Worm (Caenorhabditis elegans): ENCODE data around the gene wdr-62.
A peak's percentile ranks its signal among the peaks of the same experiment; 100 is the strongest.

The wdr-62 gene

ce11 chrV:9443748-9444147, at the start of gene wdr-62:
Gene wdr-62 (plus strand): TSS chrV:9444048.
- TF ChIP-seq zip-4 (GFP tag; optimal IDR thresholded peaks at IDR 0.05) (no peak), xbp-1 (tag; optimal IDR thresholded peaks at IDR 0.05) (no peak), sptf-1 (tag; optimal IDR thresholded peaks at IDR 0.05) (no peak), isw-1 (GFP tag; IDR thresholded peaks at IDR 0.05) (no peak), swsn-7 (tag; optimal IDR thresholded peaks at IDR 0.05) (no peak), skn-1 (tag; optimal IDR thresholded peaks at IDR 0.05) (no peak), nhr-90 (tag; optimal IDR thresholded peaks at IDR 0.05; ENCODE audit: poor library complexity) (no peak), ces-1 (GFP tag; optimal IDR thresholded peaks at IDR 0.05) (no peak), ets-5 (GFP tag; IDR thresholded peaks at IDR 0.05) (no peak), ceh-90 (tag; optimal IDR thresholded peaks at IDR 0.05) (no peak), nhr-85 (tag) (peak; percentile 40), hpl-2 (GFP tag; optimal IDR thresholded peaks at IDR 0.05) (no peak), fkh-8 (tag; optimal IDR thresholded peaks at IDR 0.05) (no peak), lin-14 (GFP tag; optimal IDR thresholded peaks at IDR 0.05) (peak; percentile 33), vab-15 (tag; optimal IDR thresholded peaks at IDR 0.05) (no peak), blmp-1 (tag; optimal IDR thresholded peaks at IDR 0.05) (peak; percentile 76), fkh-4 (tag; optimal IDR thresholded peaks at IDR 0.05; ENCODE audit: borderline replicate concordance) (no peak), lsy-2 (tag; optimal IDR thresholded peaks at IDR 0.05) (no peak), sox-4 (tag; optimal IDR thresholded peaks at IDR 0.05) (no peak), pqm-1 (tag; optimal IDR thresholded peaks at IDR 0.05) (no peak)

- TF ChIP-seq fkh-8 (tag; optimal IDR thresholded peaks at IDR 0.05) (peak; percentile 28), dsc-1 (tag; optimal IDR thresholded peaks at IDR 0.05) (peak; percentile 55), blmp-1 (tag; optimal IDR thresholded peaks at IDR 0.05) (peak; percentile 62), lin-14 (GFP tag; optimal IDR thresholded peaks at IDR 0.05) (peak; percentile 43), Y116A8C.19 (tag; optimal IDR thresholded peaks at IDR 0.05; ENCODE audit: borderline replicate concordance) (no peak), nhr-85 (tag) (peak; percentile 58), mdl-1 (tag; optimal IDR thresholded peaks at IDR 0.05) (no peak)
These were observed 48.8 kb upstream of the wdr-62 start for ce11 chrV:9394938-9395639.

DNA sequence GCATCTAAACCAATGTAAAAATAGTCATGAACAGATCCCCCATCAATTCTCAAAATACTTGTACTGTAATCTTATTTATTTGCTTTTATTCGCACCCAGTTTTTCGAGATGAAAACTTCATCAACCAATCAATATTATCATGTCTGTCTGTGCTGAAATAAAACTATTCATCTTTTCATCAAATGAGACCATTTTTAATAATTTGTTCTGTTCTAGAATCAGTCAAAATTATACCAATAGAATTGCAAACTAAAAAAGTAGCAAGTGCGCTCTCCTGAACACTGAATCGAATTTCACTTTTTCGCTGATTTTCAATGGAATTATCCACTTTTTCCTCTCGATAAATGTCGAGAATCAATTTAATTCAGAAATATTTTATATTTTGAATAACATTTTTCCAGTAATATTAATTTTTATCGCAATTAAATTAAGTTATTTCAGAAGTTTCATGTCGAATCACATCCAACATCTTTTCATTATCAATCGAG, 43.9 kb upstream of the wdr-62 start, which contains the start of gene trpp-4:
TSS of gene trpp-4 (plus strand) at position 442 of the 488 bp plus-strand sequence.
- peak in 1 of 3 experiments; percentile 1 for TF ChIP-seq dpl-1 (GFP tag; optimal IDR thresholded peaks at IDR 0.05)
- no peak for TF ChIP-seq hpl-2 (GFP tag; optimal IDR thresholded peaks at IDR 0.05)
- peak; percentile 91 for TF ChIP-seq blmp-1 (tag; optimal IDR thresholded peaks at IDR 0.05)
- no peak for TF ChIP-seq hlh-4 (tag; optimal IDR thresholded peaks at IDR 0.05)
- TF ChIP-seq nhr-237 (tag; optimal IDR thresholded peaks at IDR 0.05) = no peak
- no peak for TF ChIP-seq fkh-4 (tag; optimal IDR thresholded peaks at IDR 0.05; ENCODE audit: borderline replicate concordance)
- peak in 1 of 2 experiments; percentile 3 for TF ChIP-seq lsy-2 (tag; optimal IDR thresholded peaks at IDR 0.05)

DNA sequence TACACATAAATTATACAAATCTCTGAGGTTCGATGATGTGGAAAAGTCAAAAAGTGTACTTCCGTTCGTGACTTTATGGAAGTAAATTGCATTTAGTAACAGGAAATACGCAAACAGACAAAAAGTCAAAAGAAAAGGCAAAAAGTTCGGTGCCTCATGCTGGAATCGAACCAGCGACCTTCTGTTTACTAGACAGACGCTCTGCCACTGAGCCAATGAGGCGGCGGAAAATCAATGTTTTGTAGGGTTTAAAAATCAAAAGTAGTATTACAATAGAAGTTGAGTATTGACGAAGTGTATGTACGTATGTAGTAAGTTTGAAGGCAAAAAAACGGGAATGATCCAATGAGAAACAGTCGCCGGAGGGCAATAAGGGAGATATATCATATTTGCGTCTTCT, 37.0 kb upstream of the wdr-62 start:
- no peak for TF ChIP-seq lin-35 (GFP tag; optimal IDR thresholded peaks at IDR 0.05)
- no peak for TF ChIP-seq alr-1 (tag; optimal IDR thresholded peaks at IDR 0.05; ENCODE audit: borderline replicate concordance)
- no peak for TF ChIP-seq isw-1 (GFP tag; IDR thresholded peaks at IDR 0.05)
- TF ChIP-seq C04F5.9 (tag; optimal IDR thresholded peaks at IDR 0.05) = no peak
- no peak for TF ChIP-seq blmp-1 (tag; optimal IDR thresholded peaks at IDR 0.05)
- TF ChIP-seq efl-1 (optimal IDR thresholded peaks at IDR 0.05) = peak in 1 of 2 experiments; percentile 22
- peak in 1 of 2 experiments; percentile 26 for TF ChIP-seq efl-1 (GFP tag; optimal IDR thresholded peaks at IDR 0.05 in 1 of 2)
- no peak for TF ChIP-seq hpl-2 (GFP tag; optimal IDR thresholded peaks at IDR 0.05)
- peak; percentile 17 for TF ChIP-seq C16A3.4 (tag; optimal IDR thresholded peaks at IDR 0.05)
- TF ChIP-seq Y116A8C.19 (tag; optimal IDR thresholded peaks at IDR 0.05; ENCODE audit: borderline replicate concordance) = no peak
- no peak for TF ChIP-seq mdl-1 (tag; optimal IDR thresholded peaks at IDR 0.05)
- no peak for TF ChIP-seq lin-13 (GFP tag; optimal IDR thresholded peaks at IDR 0.05)
- no peak for TF ChIP-seq fkh-10 (GFP tag; optimal IDR thresholded peaks at IDR 0.05)
- no peak for TF ChIP-seq ceh-88 (GFP tag; IDR thresholded peaks at IDR 0.05)
- TF ChIP-seq unc-62 (GFP tag; optimal IDR thresholded peaks at IDR 0.05) = no peak
- TF ChIP-seq mef-2 (tag; optimal IDR thresholded peaks at IDR 0.05) = no peak
- no peak for TF ChIP-seq elt-3 (tag; optimal IDR thresholded peaks at IDR 0.05)
- TF ChIP-seq nhr-19 (GFP tag; conservative IDR thresholded peaks at IDR 0.05) = no peak; the same call in 1 of the 2 replicates
- no peak for TF ChIP-seq mep-1 (tag; optimal IDR thresholded peaks at IDR 0.05)
- TF ChIP-seq lin-39 (tag; optimal IDR thresholded peaks at IDR 0.05) = no peak
- TF ChIP-seq nhr-71 (tag; optimal IDR thresholded peaks at IDR 0.05) = no peak
- no peak for TF ChIP-seq sptf-1 (tag; optimal IDR thresholded peaks at IDR 0.05)
- TF ChIP-seq dpl-1 (GFP tag; optimal IDR thresholded peaks at IDR 0.05) = peak in 2 of 3 experiments; percentile 5 to 14
- TF ChIP-seq nhr-85 (tag) = no peak
- peak in 1 of 2 experiments; percentile 17 for TF ChIP-seq lsy-2 (tag; optimal IDR thresholded peaks at IDR 0.05)
- TF ChIP-seq skn-1 (tag; optimal IDR thresholded peaks at IDR 0.05) = no peak
- no peak for TF ChIP-seq mab-9 (GFP tag; IDR thresholded peaks at IDR 0.05)
- TF ChIP-seq nhr-47 (tag; optimal IDR thresholded peaks at IDR 0.05) = peak; percentile 13
